Fruit fly (Drosophila melanogaster) whole organism, embryonic: ENCODE results near the gene CG13917.

Experiments
- Ada2b ChIP-seq: fragments of 200-800 bp; sonication (Bioruptor generic); IDR thresholded peaks from 2 replicates; pipeline ENCODE4 v1.3.6; 2022; ENCODE audit warnings: missing biosample characterization, missing genetic modification characterization
- B-H2 ChIP-seq: fragments of 200-800 bp; sonication (Bioruptor generic); optimal IDR thresholded peaks from 2 replicates; lab custom pipeline; 2018; ENCODE audit warnings: missing biosample characterization, mild to moderate bottlenecking, missing genetic modification characterization
- CG12391 ChIP-seq: fragments of 200-800 bp; sonication (Bioruptor generic); optimal IDR thresholded peaks from 3 replicates; lab custom pipeline; 2018; ENCODE audit warnings: missing biosample characterization, mild to moderate bottlenecking, missing genetic modification characterization, moderate library complexity
- CG14050 ChIP-seq: fragments of 200-800 bp; sonication (Bioruptor generic); IDR thresholded peaks from 3 replicates; pipeline ENCODE4 v1.3.6; 2022; ENCODE audit warnings: missing biosample characterization, missing genetic modification characterization
- CG15514 ChIP-seq: fragments of 200-800 bp; sonication (Bioruptor generic); optimal IDR thresholded peaks from 3 replicates; lab custom pipeline; 2017; ENCODE audit warnings: missing biosample characterization, missing genetic modification characterization, mild to moderate bottlenecking, moderate library complexity, missing genetic modification reagents
- CG17912 ChIP-seq: fragments of 200-800 bp; sonication (Bioruptor generic); optimal IDR thresholded peaks from 2 replicates; lab custom pipeline; 2018; ENCODE audit warnings: missing biosample characterization, mild to moderate bottlenecking, missing genetic modification characterization
- CG1792 ChIP-seq: fragments of 200-800 bp; sonication (Bioruptor generic); optimal IDR thresholded peaks from 2 replicates; lab custom pipeline; 2016; ENCODE audit warnings: missing biosample characterization, missing genetic modification characterization
- CG18476 ChIP-seq: fragments of 200-800 bp; sonication (Bioruptor generic); optimal IDR thresholded peaks from 2 replicates; lab custom pipeline; 2016; ENCODE audit warnings: missing biosample characterization, mild to moderate bottlenecking, missing genetic modification characterization
- CG32532 ChIP-seq: fragments of 200-800 bp; sonication (Bioruptor generic); IDR thresholded peaks from 2 replicates; pipeline ENCODE4 v1.3.6; 2022; ENCODE audit warnings: missing biosample characterization, missing genetic modification characterization
- CG32767 ChIP-seq: fragments of 200-800 bp; sonication (Bioruptor generic); IDR thresholded peaks from 2 replicates; pipeline ENCODE4 v1.3.6; 2022; ENCODE audit warnings: missing biosample characterization, missing genetic modification characterization
- CG3407 ChIP-seq: fragments of 200-800 bp; sonication (Bioruptor generic); optimal IDR thresholded peaks from 2 replicates; lab custom pipeline; 2018; ENCODE audit warnings: missing biosample characterization, mild to moderate bottlenecking, missing genetic modification characterization
- CG6254 ChIP-seq: fragments of 200-800 bp; sonication (Bioruptor generic); optimal IDR thresholded peaks from 3 replicates; lab custom pipeline; 2017; ENCODE audit warnings: mild to moderate bottlenecking, missing biosample characterization, missing genetic modification reagents, missing genetic modification characterization
- CG6683 ChIP-seq: fragments of 200-800 bp; sonication (Bioruptor generic); optimal IDR thresholded peaks from 2 replicates; lab custom pipeline; 2017; ENCODE audit warnings: missing biosample characterization, mild to moderate bottlenecking, missing genetic modification characterization, missing genetic modification reagents
- CG7271 ChIP-seq: fragments of 200-800 bp; sonication (Bioruptor generic); optimal IDR thresholded peaks from 2 replicates; lab custom pipeline; 2018; ENCODE audit warnings: missing biosample characterization, mild to moderate bottlenecking, missing genetic modification characterization, moderate library complexity
- CG9437 ChIP-seq: fragments of 200-800 bp; sonication (Bioruptor generic); optimal IDR thresholded peaks from 2 replicates; lab custom pipeline; 2018; ENCODE audit warnings: missing biosample characterization, mild to moderate bottlenecking, missing genetic modification characterization
- Camta ChIP-seq: fragments of 200-800 bp; sonication (Bioruptor generic); optimal IDR thresholded peaks from 2 replicates; lab custom pipeline; 2016; ENCODE audit warnings: missing biosample characterization, missing genetic modification characterization
- D ChIP-seq, 2 experiments: fragments of 200-800 bp in 1 of 2; fragments of >200 bp in 1 of 2; sonication (Bioruptor generic) in 1 of 2; optimal IDR thresholded peaks; 2 replicates in 1 of 2; 3 replicates in 1 of 2; lab custom pipeline; 2017; ENCODE audit warnings: mild to moderate bottlenecking in 1 of 2, missing biosample characterization in 1 of 2, missing genetic modification characterization in 1 of 2, missing genetic modification reagents in 1 of 2
- Ets65A ChIP-seq: fragments of 200-800 bp; sonication (Bioruptor generic); peaks from one replicate; lab custom pipeline; 2016; ENCODE audit warnings: missing biosample characterization, missing genetic modification characterization
- Fer3 ChIP-seq: fragments of 200-800 bp; sonication (Bioruptor generic); optimal IDR thresholded peaks from 2 replicates; lab custom pipeline; 2018; ENCODE audit warnings: missing biosample characterization, mild to moderate bottlenecking, missing genetic modification characterization, moderate library complexity
- GATAe ChIP-seq: fragments of 200-800 bp; sonication (Bioruptor generic); conservative IDR thresholded peaks from 2 replicates; pipeline ENCODE4 v1.3.6; 2022; ENCODE audit warnings: missing biosample characterization, missing genetic modification characterization
- Gug ChIP-seq: fragments of 200-800 bp; sonication (Bioruptor generic); IDR thresholded peaks from 4 replicates; pipeline ENCODE4 v1.3.6; 2022; ENCODE audit warnings: missing biosample characterization, missing genetic modification characterization
- HLH54F ChIP-seq: fragments of 200-800 bp; sonication (Bioruptor generic); optimal IDR thresholded peaks from 3 replicates; lab custom pipeline; 2016; ENCODE audit warnings: missing biosample characterization, missing genetic modification characterization
- HLHmδ ChIP-seq: fragments of 200-800 bp; sonication (Bioruptor generic); optimal IDR thresholded peaks from 2 replicates; lab custom pipeline; 2018; ENCODE audit warnings: missing biosample characterization, mild to moderate bottlenecking, missing genetic modification characterization, moderate library complexity
- Lhr ChIP-seq: fragments of 200-800 bp; sonication (Bioruptor generic); optimal IDR thresholded peaks from 3 replicates; lab custom pipeline; 2017; ENCODE audit warnings: mild to moderate bottlenecking, missing biosample characterization, missing genetic modification reagents, missing genetic modification characterization
- MBD-R2 ChIP-seq: fragments of 200-800 bp; sonication (Bioruptor generic); IDR thresholded peaks from 2 replicates; pipeline ENCODE4 v1.3.6; 2022; ENCODE audit warnings: missing biosample characterization, missing genetic modification characterization
- MTF-1 ChIP-seq: fragments of 200-800 bp; sonication (Bioruptor generic); optimal IDR thresholded peaks from 2 replicates; lab custom pipeline; 2018; ENCODE audit warnings: missing biosample characterization, mild to moderate bottlenecking, missing genetic modification characterization, borderline replicate concordance
- Meics ChIP-seq: fragments of 200-800 bp; sonication (Bioruptor generic); optimal IDR thresholded peaks from 2 replicates; lab custom pipeline; 2017; ENCODE audit warnings: missing biosample characterization, mild to moderate bottlenecking, missing genetic modification characterization
- NK7.1 ChIP-seq: fragments of 200-800 bp; sonication (Bioruptor generic); optimal IDR thresholded peaks from 3 replicates; lab custom pipeline; 2016; ENCODE audit warnings: missing biosample characterization, missing genetic modification characterization
- Nf-YB ChIP-seq: fragments of 200-800 bp; sonication (Bioruptor generic); optimal IDR thresholded peaks from 3 replicates; lab custom pipeline; 2019; ENCODE audit warnings: missing biosample characterization, mild to moderate bottlenecking, missing genetic modification characterization, moderate library complexity
- Nf-YC ChIP-seq: fragments of 200-800 bp; optimal IDR thresholded peaks from 3 replicates; lab custom pipeline; 2019; ENCODE audit warnings: missing biosample characterization, mild to moderate bottlenecking, missing genetic modification characterization, moderate library complexity
- Ravus ChIP-seq: fragments of 200-800 bp; sonication (Bioruptor generic); IDR thresholded peaks from 2 replicates; pipeline ENCODE4 v1.3.6; 2022; ENCODE audit warnings: missing biosample characterization, missing genetic modification characterization
- Sry-δ ChIP-seq: fragments of 200-800 bp; sonication (Bioruptor generic); optimal IDR thresholded peaks from 2 replicates; lab custom pipeline; 2016; ENCODE audit warnings: missing biosample characterization, missing genetic modification characterization
- Xbp1 ChIP-seq: fragments of 200-800 bp; sonication (Bioruptor generic); optimal IDR thresholded peaks from 3 replicates; lab custom pipeline; 2016; ENCODE audit warnings: missing biosample characterization, mild to moderate bottlenecking, missing genetic modification characterization
- ara ChIP-seq: fragments of 200-800 bp; sonication (Bioruptor generic); IDR thresholded peaks from 2 replicates; pipeline ENCODE4 v1.3.6; 2022; ENCODE audit warnings: missing biosample characterization, missing genetic modification characterization
- cg ChIP-seq: fragments of 200-800 bp; sonication (Bioruptor generic); optimal IDR thresholded peaks from 3 replicates; lab custom pipeline; 2019; ENCODE audit warnings: missing biosample characterization, mild to moderate bottlenecking, missing genetic modification characterization, moderate library complexity
- chm ChIP-seq: fragments of 200-800 bp; sonication (Bioruptor generic); IDR thresholded peaks from 2 replicates; pipeline ENCODE4 v1.3.6; 2022; ENCODE audit warnings: missing biosample characterization, missing genetic modification characterization
- corto ChIP-seq: fragments of 200-800 bp; sonication (Bioruptor generic); optimal IDR thresholded peaks from 2 replicates; lab custom pipeline; 2016; ENCODE audit warnings: missing biosample characterization, mild to moderate bottlenecking, missing genetic modification characterization, moderate library complexity
- fd102C ChIP-seq: fragments of 200-800 bp; sonication (Bioruptor generic); optimal IDR thresholded peaks from 2 replicates; lab custom pipeline; 2018; ENCODE audit warnings: missing biosample characterization, mild to moderate bottlenecking, missing genetic modification characterization, moderate library complexity
- grau ChIP-seq: fragments of 200-800 bp; optimal IDR thresholded peaks from 3 replicates; lab custom pipeline; 2019; ENCODE audit warnings: missing biosample characterization, mild to moderate bottlenecking, missing genetic modification characterization, moderate library complexity
- insv ChIP-seq, 2 experiments: fragments of 200-800 bp; sonication (Bioruptor generic); optimal IDR thresholded peaks; 3 replicates each; lab custom pipeline; 2016 to 2018; ENCODE audit warnings: missing biosample characterization in 2 of 2, missing genetic modification characterization in 2 of 2
- jigr1 ChIP-seq: fragments of 200-800 bp; sonication (Bioruptor generic); IDR thresholded peaks from 3 replicates; pipeline ENCODE4 v1.3.6; 2022; ENCODE audit warnings: missing biosample characterization, missing genetic modification characterization
- lmd ChIP-seq: fragments of 200-800 bp; sonication (Bioruptor generic); IDR thresholded peaks from 2 replicates; pipeline ENCODE4 v1.3.6; 2022; ENCODE audit warnings: missing biosample characterization, missing genetic modification characterization
- otp ChIP-seq: fragments of 200-800 bp; sonication (Bioruptor generic); IDR thresholded peaks from 3 replicates; pipeline ENCODE4, ENCODE4 v1.3.6; 2022; ENCODE audit warnings: missing biosample characterization, missing genetic modification characterization
- pita ChIP-seq: fragments of 200-800 bp; sonication (Bioruptor generic); optimal IDR thresholded peaks from 2 replicates; lab custom pipeline; 2017; ENCODE audit warnings: missing biosample characterization, mild to moderate bottlenecking, missing genetic modification characterization
- prd ChIP-seq, 3 experiments: fragments of >200 bp in 2 of 3; fragments of 200-800 bp in 1 of 3; sonication (Bioruptor generic) in 1 of 3; optimal IDR thresholded peaks in 2 of 3; IDR thresholded peaks in 1 of 3; 2 replicates in 2 of 3; 3 replicates in 1 of 3; pipeline versions ENCODE4 v1.3.6 to Lab custom; 2017 to 2022; ENCODE audit warnings: missing biosample characterization in 1 of 3, missing genetic modification characterization in 1 of 3
- sens ChIP-seq: fragments of 200-800 bp; sonication (Bioruptor generic); peaks from one replicate; lab custom pipeline; 2016; ENCODE audit warnings: missing biosample characterization, missing genetic modification characterization
- slou ChIP-seq: fragments of 200-800 bp; sonication (Bioruptor generic); optimal IDR thresholded peaks from 3 replicates; lab custom pipeline; 2016; ENCODE audit warnings: missing biosample characterization, missing genetic modification characterization
- sqz ChIP-seq: fragments of 200-800 bp; sonication (Bioruptor generic); optimal IDR thresholded peaks from 3 replicates; lab custom pipeline; 2018; ENCODE audit warnings: missing biosample characterization, mild to moderate bottlenecking, missing genetic modification characterization
- yki ChIP-seq: fragments of >200 bp; optimal IDR thresholded peaks from 3 replicates; lab custom pipeline; 2018
- zfh2 ChIP-seq: fragments of 200-800 bp; sonication (Bioruptor generic); optimal IDR thresholded peaks from 2 replicates; lab custom pipeline; 2016; ENCODE audit warnings: missing biosample characterization, missing genetic modification characterization

Gene CG13917

dm6 chr3L:1618116-1618727 lies 41.7 kb downstream of the CG13917 start, which contains the start of the genes CG13926, ABCB7 and CG33230 (continued):
- TF ChIP-seq CG18476 (GFP tag; lab: Kevin White, UChicago): peak; percentile 20
- TF ChIP-seq sens (GFP tag; lab: Kevin White, UChicago): peak; percentile 83
- TF ChIP-seq ara (GFP tag; lab: Robert Waterston, UW): no peak
- TF ChIP-seq HLH54F: peak; percentile 21
- no peak for TF ChIP-seq sqz (GFP tag; lab: Kevin White, UChicago)
- TF ChIP-seq jigr1: no peak
- TF ChIP-seq MTF-1 (GFP tag; lab: Kevin White, UChicago): no peak
- peak; percentile 43 for TF ChIP-seq Sry-δ (GFP tag; lab: Kevin White, UChicago)
- no peak; the same call in 1 of the 2 replicates for TF ChIP-seq CG32532 (GFP tag; lab: Robert Waterston, UW)
- peak; percentile 8 for TF ChIP-seq Lhr (GFP tag; lab: Kevin White, UChicago)
- TF ChIP-seq corto (GFP tag; lab: Kevin White, UChicago): no peak
- no peak for TF ChIP-seq Ravus (GFP tag; lab: Robert Waterston, UW)
- TF ChIP-seq Ada2b (GFP tag; lab: Robert Waterston, UW): no peak
- TF ChIP-seq otp (GFP tag; lab: Robert Waterston, UW): no peak
- no peak for TF ChIP-seq CG7271 (tag; lab: Kevin White, UChicago)
- TF ChIP-seq cg (GFP tag; lab: Kevin White, UChicago): no peak
- no peak for TF ChIP-seq Nf-YB (GFP tag; lab: Kevin White, UChicago)
- peak; percentile 45 for TF ChIP-seq Meics (GFP tag; lab: Kevin White, UChicago)
- TF ChIP-seq pita: no peak
- no peak for TF ChIP-seq D (optimal IDR thresholded peaks at IDR 0.05; lab: Kevin White, UChicago)
- no peak for TF ChIP-seq D (GFP tag; optimal IDR thresholded peaks at IDR 0.05; lab: Kevin White, UChicago)
- no peak for TF ChIP-seq CG6683 (GFP tag; lab: Kevin White, UChicago)
- peak; percentile 92 for TF ChIP-seq Ets65A (GFP tag; lab: Kevin White, UChicago)
- peak; percentile 5 for TF ChIP-seq Fer3 (tag; lab: Kevin White, UChicago)
- no peak for TF ChIP-seq CG1792 (GFP tag; lab: Kevin White, UChicago)
- peak; percentile 43; the same call in 1 of the 4 replicates for TF ChIP-seq Gug
- no peak for TF ChIP-seq HLHmδ
- TF ChIP-seq fd102C (GFP tag; lab: Kevin White, UChicago): no peak
- TF ChIP-seq CG3407 (GFP tag; lab: Kevin White, UChicago): no peak
- TF ChIP-seq CG14050 (GFP tag; lab: Robert Waterston, UW): no peak
- no peak for TF ChIP-seq Camta
- TF ChIP-seq NK7.1: no peak
- TF ChIP-seq CG12391: peak; percentile 55
- TF ChIP-seq slou (GFP tag; lab: Kevin White, UChicago): no peak
- TF ChIP-seq chm (GFP tag; lab: Robert Waterston, UW): no peak
- no peak for TF ChIP-seq yki (lab: Kevin White, UChicago)
- TF ChIP-seq CG17912 (GFP tag; lab: Kevin White, UChicago): no peak
- TF ChIP-seq GATAe (GFP tag; lab: Robert Waterston, UW): no peak
- no peak for TF ChIP-seq CG32767 (GFP tag; lab: Robert Waterston, UW)
- TF ChIP-seq Nf-YC (tag; lab: Kevin White, UChicago): peak; percentile 46
- TF ChIP-seq grau (tag; lab: Kevin White, UChicago): peak; percentile 37
- TF ChIP-seq lmd (GFP tag; lab: Robert Waterston, UW): no peak
- TF ChIP-seq CG9437 (GFP tag; lab: Kevin White, UChicago): peak; percentile 21
- no peak for TF ChIP-seq prd (optimal IDR thresholded peaks at IDR 0.05; lab: Kevin White, UChicago)
- peak; percentile 20; the same call in 2 of the 3 replicates for TF ChIP-seq prd (GFP tag; IDR thresholded peaks at IDR 0.05; lab: Robert Waterston, UW)
- TF ChIP-seq B-H2 (GFP tag; lab: Kevin White, UChicago): peak; percentile 59
- no peak for TF ChIP-seq CG6254 (GFP tag; lab: Kevin White, UChicago)
- peak; percentile 7 for TF ChIP-seq Xbp1 (GFP tag; lab: Kevin White, UChicago)
- TF ChIP-seq insv (GFP tag; optimal IDR thresholded peaks at IDR 0.05; lab: Kevin White, UChicago): no peak
- peak; percentile 84 for TF ChIP-seq MBD-R2
- TF ChIP-seq zfh2 (GFP tag; lab: Kevin White, UChicago): peak; percentile 31
- peak; percentile 99 for TF ChIP-seq CG15514 (GFP tag; lab: Kevin White, UChicago)
